Worm (Caenorhabditis elegans): ENCODE results near the gene gly-4.

ce11 chrV:19905988-19906387 lies 10.8 kb upstream of the gly-4 start:
- TF ChIP-seq mbf-1 (tag; optimal IDR thresholded peaks at IDR 0.05) (no peak), nhr-12 (tag; optimal IDR thresholded peaks at IDR 0.05) (no peak), egl-27 (tag; optimal IDR thresholded peaks at IDR 0.05) (no peak), ama-1 (optimal IDR thresholded peaks at IDR 0.05) (no peak), unc-39 (tag; optimal IDR thresholded peaks at IDR 0.05) (no peak), unc-62 (GFP tag; optimal IDR thresholded peaks at IDR 0.05) (no peak), skn-1 (tag; optimal IDR thresholded peaks at IDR 0.05) (no peak), ztf-11 (tag; optimal IDR thresholded peaks at IDR 0.05) (no peak), zag-1 (tag; optimal IDR thresholded peaks at IDR 0.05) (no peak)

All from whole organism, L2 larva.